Worm (Caenorhabditis elegans) whole organism, L4 larva: Measurements from ENCODE around the gene rpl-18.
A peak's percentile ranks its signal among the peaks of the same experiment; 100 is the strongest.

ENCODE experiments used
- fos-1 ChIP-seq: fragments of 150-350 bp; optimal IDR thresholded peaks from 2 replicates; lab custom pipeline; 2014; ENCODE audit warnings: missing biosample characterization, missing genetic modification characterization
- jun-1 ChIP-seq: fragments of 150-350 bp; optimal IDR thresholded peaks from 2 replicates; lab custom pipeline; 2014; ENCODE audit warnings: missing biosample characterization, missing genetic modification reagents, missing genetic modification characterization
- mdt-29 ChIP-seq: fragments of 200-800 bp; sonication (Bioruptor generic); IDR thresholded peaks from 2 replicates; pipeline ENCODE4 v1.3.6; 2022; ENCODE audit warnings: missing genetic modification reagents, missing genetic modification characterization, missing compliant biosample characterization
- mep-1 ChIP-seq: fragments of 150-350 bp; sonication (generic microtip); optimal IDR thresholded peaks from 3 replicates; lab custom pipeline; 2014; ENCODE audit warnings: missing biosample characterization, missing genetic modification characterization
- nhr-237 ChIP-seq: sonication (generic microtip); optimal IDR thresholded peaks from 2 replicates; lab custom pipeline; 2017; ENCODE audit warnings: missing biosample characterization, missing genetic modification characterization
- nhr-28 ChIP-seq: fragments of 150-350 bp; optimal IDR thresholded peaks from 2 replicates; lab custom pipeline; 2014; ENCODE audit warnings: missing biosample characterization, missing genetic modification characterization
- nhr-41 ChIP-seq: fragments of 200-800 bp; sonication (Bioruptor generic); IDR thresholded peaks from 2 replicates; pipeline ENCODE4 v1.3.6; 2022; ENCODE audit warnings: missing genetic modification reagents, missing genetic modification characterization, missing compliant biosample characterization
- pha-4 ChIP-seq, 2 experiments: fragments of 150-350 bp in 1 of 2; fragments of 200-800 bp in 1 of 2; sonication (Bioruptor generic) in 1 of 2; IDR thresholded peaks in 1 of 2; optimal IDR thresholded peaks in 1 of 2; 2 replicates each; pipeline versions ENCODE4 v1.3.6 to Lab custom; 2014 to 2022; ENCODE audit warnings: missing genetic modification characterization in 2 of 2, missing genetic modification reagents in 2 of 2, missing biosample characterization in 1 of 2, missing compliant biosample characterization in 1 of 2
- tra-1 ChIP-seq: fragments of 200-800 bp; sonication (Bioruptor generic); IDR thresholded peaks from 2 replicates; pipeline ENCODE4 v1.3.6; 2022; ENCODE audit warnings: missing genetic modification reagents, missing genetic modification characterization, missing compliant biosample characterization
- vab-7 ChIP-seq: fragments of 200-800 bp; sonication (Bioruptor generic); IDR thresholded peaks from 2 replicates; pipeline ENCODE4 v1.3.6; 2022; ENCODE audit warnings: missing genetic modification reagents, missing genetic modification characterization, missing compliant biosample characterization
- zfp-2 ChIP-seq: sonication (generic microtip); optimal IDR thresholded peaks from 2 replicates; lab custom pipeline; 2016; ENCODE audit warnings: mild to moderate bottlenecking, missing genetic modification characterization, missing compliant biosample characterization
- ztf-11 ChIP-seq: fragments of 150-350 bp; optimal IDR thresholded peaks from 2 replicates; lab custom pipeline; 2014; ENCODE audit warnings: missing biosample characterization, missing genetic modification characterization

- TF ChIP-seq mdt-29 (GFP tag; lab: Robert Waterston, UW), result no peak
- TF ChIP-seq nhr-28, result no peak
- no peak for TF ChIP-seq zfp-2 (tag; lab: Kevin White, UChicago)
- no peak for TF ChIP-seq jun-1 (tag; lab: Kevin White, UChicago)
- TF ChIP-seq pha-4 (GFP tag; IDR thresholded peaks at IDR 0.05; lab: Robert Waterston, UW), result no peak
- no peak for TF ChIP-seq pha-4 (tag; optimal IDR thresholded peaks at IDR 0.05; lab: Kevin White, UChicago)
- no peak for TF ChIP-seq tra-1 (GFP tag; lab: Robert Waterston, UW)
- TF ChIP-seq vab-7 (GFP tag; lab: Robert Waterston, UW), result no peak
- no peak for TF ChIP-seq ztf-11 (tag; lab: Kevin White, UChicago)
- no peak for TF ChIP-seq nhr-237 (tag; lab: Kevin White, UChicago)
- no peak for TF ChIP-seq fos-1 (tag; lab: Kevin White, UChicago)
- TF ChIP-seq nhr-41, result no peak
- TF ChIP-seq mep-1 (tag; lab: Kevin White, UChicago), result peak; percentile 57
These were observed at the start of gene rpl-18 for ce11 chrIV:13777480-13777879.
